Fruit fly (Drosophila melanogaster) whole organism, adult: Measurements from ENCODE around the gene CG11714.

ENCODE experiments used
- CG11617 ChIP-seq: fragments of 200-800 bp; sonication (Bioruptor generic); optimal IDR thresholded peaks from 2 replicates; lab custom pipeline; 2017; ENCODE audit warnings: mild to moderate bottlenecking, missing biosample characterization, missing genetic modification reagents, missing genetic modification characterization
- CG12768 ChIP-seq: fragments of 200-800 bp; sonication (Bioruptor generic); optimal IDR thresholded peaks from 2 replicates; lab custom pipeline; 2017; ENCODE audit warnings: missing biosample characterization, missing genetic modification characterization, mild to moderate bottlenecking, moderate library complexity, missing genetic modification reagents
- CG5204 ChIP-seq: fragments of 200-800 bp; sonication (Bioruptor generic); optimal IDR thresholded peaks from 2 replicates; lab custom pipeline; 2016; ENCODE audit warnings: missing biosample characterization, missing genetic modification characterization
- CG7045 ChIP-seq: fragments of 200-800 bp; sonication (Bioruptor generic); optimal IDR thresholded peaks from 2 replicates; lab custom pipeline; 2017; ENCODE audit warnings: missing biosample characterization, mild to moderate bottlenecking, missing genetic modification characterization
- CG7101 ChIP-seq: fragments of 200-800 bp; sonication (Bioruptor generic); optimal IDR thresholded peaks from 2 replicates; lab custom pipeline; 2018; ENCODE audit warnings: missing biosample characterization, mild to moderate bottlenecking, missing genetic modification characterization, moderate library complexity
- cic ChIP-seq: fragments of 200-800 bp; sonication (Bioruptor generic); optimal IDR thresholded peaks from 2 replicates; lab custom pipeline; 2017; ENCODE audit warnings: missing biosample characterization, mild to moderate bottlenecking, missing genetic modification characterization, moderate library complexity
- kay ChIP-seq: fragments of 200-800 bp; sonication (Bioruptor generic); peaks from one replicate; lab custom pipeline; 2016; ENCODE audit warnings: missing biosample characterization, missing genetic modification characterization, borderline replicate concordance
- ovo ChIP-seq: fragments of 200-800 bp; sonication (Bioruptor generic); optimal IDR thresholded peaks from 2 replicates; lab custom pipeline; 2016; ENCODE audit warnings: missing biosample characterization, missing genetic modification characterization
- tj ChIP-seq: fragments of 200-800 bp; sonication (Bioruptor generic); optimal IDR thresholded peaks from 3 replicates; lab custom pipeline; 2017; ENCODE audit warnings: missing biosample characterization, mild to moderate bottlenecking, missing genetic modification characterization, moderate library complexity

- no peak for TF ChIP-seq kay (GFP tag; lab: Kevin White, UChicago)
- no peak for TF ChIP-seq CG7101 (tag; lab: Kevin White, UChicago)
- no peak for TF ChIP-seq CG11617
- TF ChIP-seq ovo (GFP tag; lab: Kevin White, UChicago): no peak
- TF ChIP-seq CG5204: no peak
- TF ChIP-seq CG12768 (GFP tag; lab: Kevin White, UChicago): no peak
- TF ChIP-seq CG7045 (GFP tag; lab: Kevin White, UChicago): no peak
- TF ChIP-seq tj (GFP tag; lab: Kevin White, UChicago): no peak
- no peak for TF ChIP-seq cic (GFP tag; lab: Kevin White, UChicago)
Observed at dm6 chr3L:11474658-11475057, 47.9 kb downstream of the CG11714 start, which contains the start of gene Vha16-2.
